Worm (Caenorhabditis elegans): ENCODE data around the gene C55C3.3.

The C55C3.3 gene

DNA sequence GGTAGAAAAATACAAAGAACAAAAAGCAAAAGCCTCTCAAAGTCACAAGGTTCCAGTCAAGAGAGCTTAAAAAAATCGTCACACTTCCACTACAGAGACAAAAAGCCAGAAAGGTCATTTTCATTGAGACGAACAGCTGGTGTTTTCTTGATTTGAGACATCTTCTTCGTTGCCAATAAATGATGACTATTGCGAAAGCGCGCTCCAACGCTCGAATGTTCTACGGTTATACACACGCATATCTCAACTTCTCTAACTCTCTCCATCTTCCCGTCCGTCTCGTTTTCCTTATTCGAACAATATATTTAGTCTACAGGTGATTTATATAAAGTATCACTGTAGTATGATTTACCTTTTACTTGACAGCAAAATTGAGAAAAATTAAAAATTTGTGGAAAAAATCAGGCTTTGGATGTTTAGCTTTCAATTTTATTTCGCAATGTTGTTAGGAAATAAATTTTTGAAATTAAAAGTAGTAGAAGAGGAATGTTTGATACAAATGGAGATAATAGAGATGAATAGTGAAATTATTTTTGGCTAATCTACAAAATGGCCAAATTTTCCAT, 19.7 kb upstream of the C55C3.3 start (continued):
- no peak for TF ChIP-seq nhr-23 (tag; optimal IDR thresholded peaks at IDR 0.05)
- TF ChIP-seq lin-11 (tag; optimal IDR thresholded peaks at IDR 0.05): no peak
- TF ChIP-seq ceh-16 (tag; optimal IDR thresholded peaks at IDR 0.05): no peak
- no peak for TF ChIP-seq peb-1 (tag; optimal IDR thresholded peaks at IDR 0.05)
- no peak for TF ChIP-seq nhr-11 (tag; optimal IDR thresholded peaks at IDR 0.05)
- TF ChIP-seq unc-39 (tag; optimal IDR thresholded peaks at IDR 0.05): no peak
- no peak for TF ChIP-seq ceh-82 (tag; optimal IDR thresholded peaks at IDR 0.05)
- TF ChIP-seq nhr-77 (tag; optimal IDR thresholded peaks at IDR 0.05): no peak
- no peak for TF ChIP-seq alr-1 (tag; optimal IDR thresholded peaks at IDR 0.05)
- TF ChIP-seq sma-3 (GFP tag; optimal IDR thresholded peaks at IDR 0.05): no peak
- no peak for TF ChIP-seq elt-3 (tag; optimal IDR thresholded peaks at IDR 0.05)
- peak; percentile 87 for TF ChIP-seq nhr-129 (tag; optimal IDR thresholded peaks at IDR 0.05)
- TF ChIP-seq lin-39 (tag; optimal IDR thresholded peaks at IDR 0.05): no peak
- peak; percentile 41 for TF ChIP-seq sma-9 (GFP tag; optimal IDR thresholded peaks at IDR 0.05)
- no peak for TF ChIP-seq sma-9 (tag; optimal IDR thresholded peaks at IDR 0.05)
- TF ChIP-seq nhr-21 (tag; optimal IDR thresholded peaks at IDR 0.05): no peak
- TF ChIP-seq Y55F3AM.14 (GFP tag; optimal IDR thresholded peaks at IDR 0.05): no peak
- peak; percentile 4 for TF ChIP-seq lin-13 (GFP tag; optimal IDR thresholded peaks at IDR 0.05)
- TF ChIP-seq mab-5 (tag; optimal IDR thresholded peaks at IDR 0.05): peak; percentile 18
- no peak for TF ChIP-seq ztf-1 (GFP tag; conservative IDR thresholded peaks at IDR 0.05)
- peak; percentile 32 for TF ChIP-seq crh-2 (tag; optimal IDR thresholded peaks at IDR 0.05)
- TF ChIP-seq ZK546.5 (tag; optimal IDR thresholded peaks at IDR 0.05): no peak
- no peak for TF ChIP-seq nhr-10 (tag; optimal IDR thresholded peaks at IDR 0.05)
- TF ChIP-seq zag-1 (tag; optimal IDR thresholded peaks at IDR 0.05): peak; percentile 4
- no peak for TF ChIP-seq R02D3.7 (tag; optimal IDR thresholded peaks at IDR 0.05)

DNA sequence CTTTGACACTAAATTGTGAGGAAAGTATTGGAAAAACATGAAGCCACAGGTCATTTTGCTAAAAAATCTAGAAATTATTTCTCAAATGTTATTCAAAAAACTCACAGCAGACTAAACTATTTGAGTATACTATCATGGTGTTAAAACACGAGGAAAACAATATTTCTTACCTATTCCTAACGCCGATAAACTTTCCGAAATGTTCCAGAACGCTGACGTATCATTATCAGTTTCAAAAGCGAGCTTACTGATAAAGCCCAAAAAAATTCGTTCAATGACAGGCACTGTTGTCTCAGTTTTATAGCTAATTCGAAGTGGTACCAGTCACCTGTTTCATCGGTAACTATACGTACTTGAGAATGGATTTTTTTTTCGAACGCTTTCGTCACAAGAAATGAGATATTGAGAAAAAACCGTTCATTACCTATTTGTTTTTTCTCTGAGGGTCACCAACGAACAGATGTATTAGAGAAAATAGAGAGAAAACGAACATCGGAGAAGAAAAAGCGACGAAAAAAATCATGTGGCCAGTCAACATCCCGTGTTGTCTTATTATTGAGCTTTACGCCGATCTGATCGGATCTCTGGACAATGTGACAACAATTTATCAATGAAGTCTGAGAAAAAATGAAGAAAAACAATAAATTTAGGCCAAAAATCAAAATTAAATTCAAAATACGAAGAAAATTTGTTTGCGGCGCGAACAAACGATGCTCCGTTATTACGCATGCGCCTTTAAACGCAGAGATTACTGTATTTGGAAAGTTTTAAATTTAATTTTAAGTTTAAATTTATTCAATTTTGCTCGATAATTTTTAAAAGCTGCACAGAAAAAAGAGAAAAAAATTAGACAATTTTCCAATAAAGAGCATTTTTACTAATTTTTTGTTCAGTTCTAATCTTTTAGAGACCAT, 18.7 kb upstream of the C55C3.3 start:
- TF ChIP-seq crh-2 (tag; optimal IDR thresholded peaks at IDR 0.05) (peak; percentile 58), zag-1 (tag; optimal IDR thresholded peaks at IDR 0.05) (no peak), nhr-129 (tag; optimal IDR thresholded peaks at IDR 0.05) (peak; percentile 19), fos-1 (tag; optimal IDR thresholded peaks at IDR 0.05) (peak; percentile 56), skn-1 (tag; optimal IDR thresholded peaks at IDR 0.05) (peak; percentile 82), R02D3.7 (tag; optimal IDR thresholded peaks at IDR 0.05) (no peak), lin-39 (tag; optimal IDR thresholded peaks at IDR 0.05) (no peak), nhr-23 (tag; optimal IDR thresholded peaks at IDR 0.05) (no peak)

- TF ChIP-seq snpc-4 (tag; optimal IDR thresholded peaks at IDR 0.05) (no peak), mab-5 (tag; optimal IDR thresholded peaks at IDR 0.05) (no peak), Y55F3AM.14 (GFP tag; optimal IDR thresholded peaks at IDR 0.05) (no peak), ceh-82 (tag; optimal IDR thresholded peaks at IDR 0.05) (no peak), sem-4 (tag; optimal IDR thresholded peaks at IDR 0.05) (no peak), nhr-12 (tag; optimal IDR thresholded peaks at IDR 0.05) (no peak), ZK546.5 (tag; optimal IDR thresholded peaks at IDR 0.05) (no peak), nhr-11 (tag; optimal IDR thresholded peaks at IDR 0.05) (no peak), ama-1 (optimal IDR thresholded peaks at IDR 0.05) (no peak), lin-11 (tag; optimal IDR thresholded peaks at IDR 0.05) (no peak), sma-3 (GFP tag; optimal IDR thresholded peaks at IDR 0.05) (peak; percentile 7), lsy-2 (tag; optimal IDR thresholded peaks at IDR 0.05) (peak in 1 of 2 experiments; percentile 44), ztf-4 (tag; optimal IDR thresholded peaks at IDR 0.05) (no peak), unc-55 (GFP tag; optimal IDR thresholded peaks at IDR 0.05) (peak; percentile 14), C34F6.9 (tag; optimal IDR thresholded peaks at IDR 0.05) (peak; percentile 52), nhr-25 (tag; optimal IDR thresholded peaks at IDR 0.05) (no peak), nhr-23 (tag; optimal IDR thresholded peaks at IDR 0.05) (no peak), dmd-4 (tag; optimal IDR thresholded peaks at IDR 0.05) (no peak), nhr-10 (tag; optimal IDR thresholded peaks at IDR 0.05) (no peak), mbf-1 (tag; optimal IDR thresholded peaks at IDR 0.05) (no peak), R02D3.7 (tag; optimal IDR thresholded peaks at IDR 0.05) (no peak), F13H6.1 (tag; optimal IDR thresholded peaks at IDR 0.05) (peak; percentile 15), fos-1 (tag; optimal IDR thresholded peaks at IDR 0.05) (peak; percentile 50), unc-62 (GFP tag; optimal IDR thresholded peaks at IDR 0.05) (no peak), nhr-21 (tag; optimal IDR thresholded peaks at IDR 0.05) (no peak), mdl-1 (tag; optimal IDR thresholded peaks at IDR 0.05) (no peak), nhr-77 (tag; optimal IDR thresholded peaks at IDR 0.05) (no peak), unc-39 (tag; optimal IDR thresholded peaks at IDR 0.05) (no peak), zag-1 (tag; optimal IDR thresholded peaks at IDR 0.05) (peak; percentile 3), nhr-6 (tag; optimal IDR thresholded peaks at IDR 0.05) (no peak), crh-2 (tag; optimal IDR thresholded peaks at IDR 0.05) (peak; percentile 10), skn-1 (tag; optimal IDR thresholded peaks at IDR 0.05) (peak; percentile 88), aly-2 (tag; optimal IDR thresholded peaks at IDR 0.05) (no peak), alr-1 (tag; optimal IDR thresholded peaks at IDR 0.05) (no peak), lin-13 (GFP tag; optimal IDR thresholded peaks at IDR 0.05) (no peak), elt-3 (tag; optimal IDR thresholded peaks at IDR 0.05) (no peak), ceh-16 (tag; optimal IDR thresholded peaks at IDR 0.05) (no peak), elt-1 (tag; optimal IDR thresholded peaks at IDR 0.05) (no peak), gmeb-1 (tag; optimal IDR thresholded peaks at IDR 0.05) (no peak)
Measured at ce11 chrIV:5667191-5667590, 17.9 kb upstream of the C55C3.3 start.
